Worm (Caenorhabditis elegans) whole organism, late embryonic: ENCODE data around the gene F26F12.2.

Source experiments
- C08G9.2 ChIP-seq: sonication (generic microtip); optimal IDR thresholded peaks from 2 replicates; lab custom pipeline; 2016; ENCODE audit warnings: mild to moderate bottlenecking, missing genetic modification characterization, moderate library complexity, missing compliant biosample characterization
- F13H6.1 ChIP-seq: sonication (generic microtip); optimal IDR thresholded peaks from 2 replicates; lab custom pipeline; 2016; ENCODE audit warnings: missing genetic modification characterization, missing compliant biosample characterization
- K09A11.1 ChIP-seq: sonication (generic microtip); optimal IDR thresholded peaks from 2 replicates; lab custom pipeline; 2017; ENCODE audit warnings: antibody characterized with exemption, mild to moderate bottlenecking, missing genetic modification characterization, missing compliant biosample characterization; ENCODE audit not compliant: insufficient read depth
- T23F11.4 ChIP-seq: fragments of 200-800 bp; sonication (Bioruptor generic); optimal IDR thresholded peaks from 2 replicates; lab custom pipeline; 2018; ENCODE audit warnings: mild to moderate bottlenecking, missing genetic modification characterization, missing compliant biosample characterization
- ahr-1 ChIP-seq: sonication (generic microtip); optimal IDR thresholded peaks from 2 replicates; lab custom pipeline; 2016; ENCODE audit warnings: missing genetic modification characterization, missing compliant biosample characterization
- ama-1 ChIP-seq: fragments of 150-350 bp; optimal IDR thresholded peaks from 2 replicates; lab custom pipeline; 2014
- ceh-18 ChIP-seq: sonication (generic microtip); optimal IDR thresholded peaks from 2 replicates; lab custom pipeline; 2016; ENCODE audit warnings: missing genetic modification characterization, missing compliant biosample characterization
- ceh-22 ChIP-seq: sonication (generic microtip); optimal IDR thresholded peaks from 2 replicates; lab custom pipeline; 2017; ENCODE audit warnings: missing biosample characterization, missing genetic modification characterization
- ceh-24 ChIP-seq: sonication (generic microtip); optimal IDR thresholded peaks from 2 replicates; lab custom pipeline; 2016; ENCODE audit warnings: mild to moderate bottlenecking, missing genetic modification characterization, missing compliant biosample characterization
- ceh-31 ChIP-seq: sonication (generic microtip); optimal IDR thresholded peaks from 2 replicates; lab custom pipeline; 2016; ENCODE audit warnings: missing genetic modification characterization, missing compliant biosample characterization
- ceh-34 ChIP-seq: sonication (generic microtip); optimal IDR thresholded peaks from 2 replicates; lab custom pipeline; 2016; ENCODE audit warnings: mild to moderate bottlenecking, missing genetic modification characterization, missing compliant biosample characterization
- ceh-45 ChIP-seq: fragments of 200-800 bp; sonication (Bioruptor generic); IDR thresholded peaks from 2 replicates; pipeline ENCODE4 v1.3.6; 2022; ENCODE audit warnings: missing genetic modification reagents, missing genetic modification characterization, missing compliant biosample characterization
- ceh-6 ChIP-seq: fragments of 200-800 bp; sonication (Bioruptor generic); optimal IDR thresholded peaks from 2 replicates; lab custom pipeline; 2018; ENCODE audit warnings: mild to moderate bottlenecking, missing genetic modification characterization, missing compliant biosample characterization
- ceh-9 ChIP-seq: sonication (generic microtip); optimal IDR thresholded peaks from 2 replicates; lab custom pipeline; 2016; ENCODE audit warnings: mild to moderate bottlenecking, missing genetic modification characterization, inconsistent platforms, missing compliant biosample characterization
- che-1 ChIP-seq: sonication (generic microtip); optimal IDR thresholded peaks from 2 replicates; lab custom pipeline; 2016; ENCODE audit warnings: mild to moderate bottlenecking, missing genetic modification characterization, missing compliant biosample characterization
- dmd-4 ChIP-seq: sonication (generic microtip); optimal IDR thresholded peaks from 2 replicates; lab custom pipeline; 2016; ENCODE audit warnings: borderline replicate concordance, missing genetic modification characterization, missing compliant biosample characterization
- dve-1 ChIP-seq: sonication (generic microtip); optimal IDR thresholded peaks from 2 replicates; lab custom pipeline; 2017; ENCODE audit warnings: antibody characterized with exemption, mild to moderate bottlenecking, missing genetic modification characterization, missing compliant biosample characterization
- elt-2 ChIP-seq: sonication (generic microtip); optimal IDR thresholded peaks from 2 replicates; lab custom pipeline; 2016; ENCODE audit warnings: missing genetic modification reagents, missing genetic modification characterization, missing compliant biosample characterization
- elt-4 ChIP-seq: sonication (generic microtip); optimal IDR thresholded peaks from 2 replicates; lab custom pipeline; 2016; ENCODE audit warnings: missing genetic modification characterization, missing compliant biosample characterization
- eyg-1 ChIP-seq: sonication (generic microtip); optimal IDR thresholded peaks from 2 replicates; lab custom pipeline; 2016; ENCODE audit warnings: missing genotype, missing genetic modification characterization, missing compliant biosample characterization
- fax-1 ChIP-seq: sonication (generic microtip); optimal IDR thresholded peaks from 2 replicates; lab custom pipeline; 2016; ENCODE audit warnings: missing genotype, missing genetic modification characterization, missing compliant biosample characterization
- fkh-6 ChIP-seq: sonication (generic microtip); optimal IDR thresholded peaks from 2 replicates; lab custom pipeline; 2016; ENCODE audit warnings: missing genetic modification characterization, missing compliant biosample characterization
- gmeb-2 ChIP-seq: sonication (generic microtip); optimal IDR thresholded peaks from 2 replicates; lab custom pipeline; 2016; ENCODE audit warnings: missing genetic modification characterization, inconsistent platforms, missing compliant biosample characterization
- hlh-15 ChIP-seq: sonication (generic microtip); optimal IDR thresholded peaks from 2 replicates; lab custom pipeline; 2016; ENCODE audit warnings: missing genetic modification characterization, missing compliant biosample characterization
- lim-6 ChIP-seq: sonication (generic microtip); optimal IDR thresholded peaks from 2 replicates; lab custom pipeline; 2016; ENCODE audit warnings: missing genetic modification characterization, missing compliant biosample characterization
- madf-2 ChIP-seq: sonication (generic microtip); optimal IDR thresholded peaks from 2 replicates; lab custom pipeline; 2017; ENCODE audit warnings: missing genetic modification characterization, missing compliant biosample characterization
- mec-3 ChIP-seq: sonication (generic microtip); optimal IDR thresholded peaks from 2 replicates; lab custom pipeline; 2016; ENCODE audit warnings: borderline replicate concordance, missing genetic modification characterization, missing compliant biosample characterization
- nfya-1 ChIP-seq: sonication (generic microtip); optimal IDR thresholded peaks from 2 replicates; lab custom pipeline; 2017; ENCODE audit warnings: missing genetic modification characterization, mild to moderate bottlenecking, missing compliant biosample characterization, antibody characterized with exemption, moderate library complexity
- nhr-11 ChIP-seq: fragments of 150-350 bp; optimal IDR thresholded peaks from 2 replicates; lab custom pipeline; 2014; ENCODE audit warnings: missing biosample characterization, missing genetic modification characterization
- nhr-232 ChIP-seq: sonication (generic microtip); optimal IDR thresholded peaks from 2 replicates; lab custom pipeline; 2016; ENCODE audit warnings: missing genetic modification characterization, missing compliant biosample characterization
- npax-4 ChIP-seq: sonication (generic microtip); optimal IDR thresholded peaks from 2 replicates; lab custom pipeline; 2016; ENCODE audit warnings: missing genetic modification characterization, missing compliant biosample characterization
- pag-3 ChIP-seq: sonication (generic microtip); optimal IDR thresholded peaks from 2 replicates; lab custom pipeline; 2016; ENCODE audit warnings: missing compliant biosample characterization, missing genetic modification characterization, borderline replicate concordance
- pat-9 ChIP-seq: fragments of 200-800 bp; sonication (Bioruptor generic); optimal IDR thresholded peaks from 2 replicates; lab custom pipeline; 2018; ENCODE audit warnings: mild to moderate bottlenecking, missing genetic modification characterization, moderate library complexity, missing compliant biosample characterization
- pha-2 ChIP-seq: sonication (generic microtip); optimal IDR thresholded peaks from 2 replicates; lab custom pipeline; 2017; ENCODE audit warnings: mild to moderate bottlenecking, missing genetic modification characterization, missing compliant biosample characterization
- pha-4 ChIP-seq: fragments of 150-350 bp; optimal IDR thresholded peaks from 2 replicates; lab custom pipeline; 2018; ENCODE audit warnings: missing biosample characterization, missing genetic modification reagents, missing genetic modification characterization
- pqm-1 ChIP-seq: sonication (generic microtip); optimal IDR thresholded peaks from 2 replicates; lab custom pipeline; 2016; ENCODE audit warnings: missing genetic modification characterization, missing compliant biosample characterization
- pros-1 ChIP-seq: fragments of 150-350 bp; optimal IDR thresholded peaks from 2 replicates; lab custom pipeline; 2014; ENCODE audit warnings: missing biosample characterization, missing genetic modification reagents, missing genetic modification characterization
- ref-2 ChIP-seq: sonication (generic microtip); optimal IDR thresholded peaks from 2 replicates; lab custom pipeline; 2016; ENCODE audit warnings: missing genetic modification characterization, missing compliant biosample characterization
- sdc-2 ChIP-seq: sonication (generic microtip); optimal IDR thresholded peaks from 2 replicates; lab custom pipeline; 2016; ENCODE audit warnings: missing genotype, missing genetic modification characterization, missing compliant biosample characterization
- sox-4 ChIP-seq: sonication (generic microtip); optimal IDR thresholded peaks from 2 replicates; lab custom pipeline; 2017; ENCODE audit warnings: mild to moderate bottlenecking, missing genetic modification characterization, inconsistent platforms, missing compliant biosample characterization
- tbx-2 ChIP-seq: sonication (generic microtip); optimal IDR thresholded peaks from 2 replicates; lab custom pipeline; 2016; ENCODE audit warnings: missing genetic modification characterization, missing compliant biosample characterization
- tbx-7 ChIP-seq: sonication (generic microtip); optimal IDR thresholded peaks from 2 replicates; lab custom pipeline; 2016; ENCODE audit warnings: missing genotype, missing genetic modification characterization, missing compliant biosample characterization
- ttx-3 ChIP-seq: sonication (generic microtip); optimal IDR thresholded peaks from 2 replicates; lab custom pipeline; 2016; ENCODE audit warnings: missing genetic modification reagents, missing genetic modification characterization, missing compliant biosample characterization
- unc-3 ChIP-seq, 2 experiments: fragments of 200-800 bp in 1 of 2; sonication (Bioruptor generic) in 1 of 2; sonication (generic microtip) in 1 of 2; conservative IDR thresholded peaks in 1 of 2; optimal IDR thresholded peaks in 1 of 2; 2 replicates each; pipeline versions ENCODE4 v1.3.6 to Lab custom; 2016 to 2022; ENCODE audit warnings: missing compliant biosample characterization in 2 of 2, missing genetic modification characterization in 2 of 2, missing genetic modification reagents in 1 of 2
- unc-42 ChIP-seq: sonication (generic microtip); optimal IDR thresholded peaks from 2 replicates; lab custom pipeline; 2016; ENCODE audit warnings: missing genotype, missing genetic modification characterization, missing compliant biosample characterization
- unc-55 ChIP-seq: sonication (generic microtip); optimal IDR thresholded peaks from 2 replicates; lab custom pipeline; 2017; ENCODE audit warnings: missing biosample characterization, missing genetic modification reagents, missing genetic modification characterization

Gene F26F12.2

DNA sequence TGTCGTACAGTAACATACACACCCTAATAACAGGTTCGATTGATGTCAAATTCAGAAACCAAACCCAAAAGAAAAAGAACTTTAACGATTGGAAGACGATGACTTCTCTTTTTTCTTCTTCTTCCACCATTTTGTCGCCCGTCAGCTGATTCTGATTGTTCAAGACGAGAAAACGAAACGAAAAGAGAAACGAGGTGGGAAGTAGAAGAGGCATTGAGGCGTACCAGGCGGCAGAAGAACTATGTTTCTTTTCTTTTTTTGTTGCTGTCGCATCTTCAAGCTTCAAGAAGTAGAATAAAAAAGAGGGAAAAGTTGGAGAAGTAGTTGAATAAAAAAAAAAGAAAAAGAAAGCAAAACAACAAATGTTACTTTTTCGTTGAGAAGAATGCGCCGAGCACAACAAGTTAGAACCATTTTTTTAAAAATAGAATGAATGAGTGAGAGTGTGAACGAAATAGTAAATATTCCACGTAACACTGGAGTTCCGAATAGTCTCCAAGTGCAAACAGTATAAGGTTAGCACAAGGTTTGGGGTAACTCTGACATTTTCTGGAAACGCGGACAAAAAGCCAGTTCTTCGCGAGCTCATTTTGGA is 9.7 kb upstream of the F26F12.2 start:
- TF ChIP-seq ceh-18 (tag; lab: Kevin White, UChicago) (no peak), gmeb-2 (tag; lab: Kevin White, UChicago) (no peak), ama-1 (lab: Kevin White, UChicago) (no peak), unc-3 (GFP tag; conservative IDR thresholded peaks at IDR 0.05; lab: Robert Waterston, UW) (no peak), unc-3 (tag; optimal IDR thresholded peaks at IDR 0.05; lab: Kevin White, UChicago) (no peak), ceh-9 (no peak), pqm-1 (tag; lab: Kevin White, UChicago) (no peak), elt-2 (tag; lab: Kevin White, UChicago) (no peak), ceh-6 (GFP tag; lab: Kevin White, UChicago) (no peak), fax-1 (tag; lab: Kevin White, UChicago) (no peak), npax-4 (tag; lab: Kevin White, UChicago) (no peak), ceh-45 (GFP tag; lab: Robert Waterston, UW) (no peak), dmd-4 (tag; lab: Kevin White, UChicago) (no peak), ahr-1 (tag; lab: Kevin White, UChicago) (no peak), fkh-6 (tag; lab: Kevin White, UChicago) (no peak), che-1 (tag; lab: Kevin White, UChicago) (no peak), nhr-11 (tag; lab: Kevin White, UChicago) (no peak), mec-3 (tag; lab: Kevin White, UChicago) (no peak), T23F11.4 (GFP tag; lab: Kevin White, UChicago) (no peak), elt-4 (tag; lab: Kevin White, UChicago) (no peak), pros-1 (tag; lab: Kevin White, UChicago) (no peak)

- TF ChIP-seq ceh-34 (tag; lab: Kevin White, UChicago), result peak; percentile 1
- peak; percentile 73 for TF ChIP-seq ceh-31 (tag; lab: Kevin White, UChicago)
- no peak for TF ChIP-seq F13H6.1
- no peak for TF ChIP-seq C08G9.2 (tag; lab: Kevin White, UChicago)
- no peak for TF ChIP-seq ceh-18 (tag; lab: Kevin White, UChicago)
- peak; percentile 2 for TF ChIP-seq fkh-6 (tag; lab: Kevin White, UChicago)
- TF ChIP-seq ref-2 (tag; lab: Kevin White, UChicago), result peak; percentile 2
- TF ChIP-seq unc-42 (tag; lab: Kevin White, UChicago), result peak; percentile 30
- no peak for TF ChIP-seq unc-55
- peak; percentile 17 for TF ChIP-seq tbx-2 (tag; lab: Kevin White, UChicago)
Measured at ce11 chrV:5846729-5847128, 8.3 kb upstream of the F26F12.2 start.

DNA sequence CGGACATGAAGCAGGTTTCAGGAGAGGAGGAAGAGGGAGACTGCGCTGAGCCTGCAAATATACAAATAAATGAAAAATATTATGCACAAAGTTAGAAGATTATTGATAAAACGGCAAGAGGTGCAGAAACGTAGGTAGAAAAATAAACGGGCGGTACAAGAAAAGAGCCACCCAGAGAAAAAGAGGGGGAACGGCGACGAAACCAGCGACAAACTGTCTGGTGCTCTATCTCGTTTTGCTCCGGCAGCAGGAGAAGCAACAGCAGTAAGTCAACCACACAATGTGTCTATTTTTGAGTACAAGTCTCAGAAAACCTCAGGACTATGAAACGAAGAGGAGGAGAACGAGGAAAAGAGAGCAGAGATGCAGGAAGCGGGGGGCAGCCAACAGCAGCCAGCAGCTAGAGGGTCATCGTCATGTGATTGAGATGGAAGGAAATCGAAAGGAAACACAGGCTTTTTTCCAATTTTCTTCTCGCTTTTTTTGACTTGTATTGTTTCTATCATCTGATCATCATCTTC is 7.3 kb upstream of the F26F12.2 start, which contains the start of gene F26F12.3:
Gene F26F12.3 (minus strand): TSS at position 51 of the 521 bp plus-strand sequence.
- no peak for TF ChIP-seq sox-4 (tag; lab: Kevin White, UChicago)
- no peak for TF ChIP-seq pha-2 (tag; lab: Kevin White, UChicago)
- TF ChIP-seq gmeb-2 (tag; lab: Kevin White, UChicago), result no peak
- TF ChIP-seq ceh-45 (GFP tag; lab: Robert Waterston, UW), result no peak
- no peak for TF ChIP-seq fkh-6 (tag; lab: Kevin White, UChicago)
- peak; percentile 20 for TF ChIP-seq nfya-1 (tag; lab: Kevin White, UChicago)
- no peak for TF ChIP-seq dmd-4 (tag; lab: Kevin White, UChicago)
- no peak for TF ChIP-seq K09A11.1 (tag; lab: Kevin White, UChicago)
- TF ChIP-seq ama-1 (lab: Kevin White, UChicago), result no peak
- peak; percentile 39 for TF ChIP-seq pqm-1 (tag; lab: Kevin White, UChicago)
- TF ChIP-seq pat-9 (tag; lab: Kevin White, UChicago), result no peak
- no peak for TF ChIP-seq pha-4 (tag; lab: Kevin White, UChicago)
- TF ChIP-seq ceh-24 (tag; lab: Kevin White, UChicago), result no peak
- no peak for TF ChIP-seq hlh-15 (tag; lab: Kevin White, UChicago)
- no peak for TF ChIP-seq che-1 (tag; lab: Kevin White, UChicago)
- TF ChIP-seq lim-6 (tag; lab: Kevin White, UChicago), result no peak
- TF ChIP-seq dve-1, result no peak
- no peak for TF ChIP-seq eyg-1
- 0 out of 2 replicates have a peak, but pooled peaks have one; percentile 43 for TF ChIP-seq unc-3 (GFP tag; conservative IDR thresholded peaks at IDR 0.05; lab: Robert Waterston, UW)
- peak; percentile 6 for TF ChIP-seq unc-3 (tag; optimal IDR thresholded peaks at IDR 0.05; lab: Kevin White, UChicago)
- peak; percentile 27 for TF ChIP-seq ceh-18 (tag; lab: Kevin White, UChicago)
- no peak for TF ChIP-seq elt-2 (tag; lab: Kevin White, UChicago)
- no peak for TF ChIP-seq ttx-3 (tag; lab: Kevin White, UChicago)
- TF ChIP-seq sdc-2 (tag; lab: Kevin White, UChicago), result no peak
- no peak for TF ChIP-seq pag-3 (tag; lab: Kevin White, UChicago)
- peak; percentile 14 for TF ChIP-seq nhr-232 (tag; lab: Kevin White, UChicago)
- no peak for TF ChIP-seq madf-2 (tag; lab: Kevin White, UChicago)
- TF ChIP-seq tbx-2 (tag; lab: Kevin White, UChicago), result peak; percentile 39
- TF ChIP-seq ceh-22 (tag; lab: Kevin White, UChicago), result no peak
- no peak for TF ChIP-seq tbx-7 (tag; lab: Kevin White, UChicago)
